Fruit fly (Drosophila melanogaster): Measurements from ENCODE around the gene CG3009.

Gene CG3009

DNA sequence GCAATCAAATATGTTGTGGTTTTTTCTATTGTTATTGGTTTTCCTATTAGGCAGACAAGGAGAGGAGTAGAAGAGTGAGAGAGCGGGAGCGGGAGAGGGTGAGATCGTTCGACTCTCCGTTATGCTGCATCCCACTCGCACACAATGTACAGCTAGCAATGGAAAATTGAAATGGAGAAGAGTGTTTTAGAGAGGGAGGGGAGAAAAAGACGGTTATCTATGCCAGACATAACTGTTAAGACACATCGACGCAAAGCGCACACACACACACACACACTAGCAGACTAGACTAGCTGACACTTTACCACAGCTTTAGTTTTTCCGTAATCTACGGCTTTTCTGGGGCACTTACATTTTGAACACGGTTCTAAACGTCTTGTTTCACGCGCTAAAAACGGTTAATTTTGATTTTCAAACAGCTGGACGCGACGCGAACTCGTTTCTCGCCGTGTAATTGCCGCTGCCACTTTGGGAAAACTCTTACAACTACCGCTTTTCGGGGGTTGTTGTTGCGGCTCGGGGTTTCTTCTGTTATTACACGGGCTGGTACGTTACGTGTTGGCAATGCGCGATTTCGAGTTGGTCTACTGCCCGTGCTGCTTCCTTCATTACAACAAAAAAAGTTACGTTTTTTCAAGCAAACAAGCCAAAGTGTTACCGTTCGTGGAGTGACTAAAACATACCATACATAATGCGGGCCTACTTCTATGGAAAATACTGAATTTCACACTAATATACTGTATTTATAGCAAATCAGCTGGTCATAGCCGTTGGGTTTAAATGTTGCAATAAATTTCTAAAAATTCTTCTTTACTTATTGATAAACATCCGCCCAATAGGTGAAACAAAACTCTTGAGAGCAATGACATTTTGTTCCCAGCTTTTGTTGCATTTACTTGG lies 12.7 kb upstream of the CG3009 start, which contains the start of gene fzr:
fzr (minus strand) TSS at position 625 of the 900 bp plus-strand sequence.
- TF ChIP-seq rn (GFP tag; IDR thresholded peaks at IDR 0.05) (no peak), CG8159 (tag; optimal IDR thresholded peaks at IDR 0.05) (no peak), D1 (tag; optimal IDR thresholded peaks at IDR 0.05) (no peak), CG14655 (GFP tag; optimal IDR thresholded peaks at IDR 0.05) (no peak), CG13204 (GFP tag; optimal IDR thresholded peaks at IDR 0.05) (no peak), CG4496 (GFP tag; IDR thresholded peaks at IDR 0.05) (peak; percentile 16; the same call in 1 of the 3 replicates)

DNA sequence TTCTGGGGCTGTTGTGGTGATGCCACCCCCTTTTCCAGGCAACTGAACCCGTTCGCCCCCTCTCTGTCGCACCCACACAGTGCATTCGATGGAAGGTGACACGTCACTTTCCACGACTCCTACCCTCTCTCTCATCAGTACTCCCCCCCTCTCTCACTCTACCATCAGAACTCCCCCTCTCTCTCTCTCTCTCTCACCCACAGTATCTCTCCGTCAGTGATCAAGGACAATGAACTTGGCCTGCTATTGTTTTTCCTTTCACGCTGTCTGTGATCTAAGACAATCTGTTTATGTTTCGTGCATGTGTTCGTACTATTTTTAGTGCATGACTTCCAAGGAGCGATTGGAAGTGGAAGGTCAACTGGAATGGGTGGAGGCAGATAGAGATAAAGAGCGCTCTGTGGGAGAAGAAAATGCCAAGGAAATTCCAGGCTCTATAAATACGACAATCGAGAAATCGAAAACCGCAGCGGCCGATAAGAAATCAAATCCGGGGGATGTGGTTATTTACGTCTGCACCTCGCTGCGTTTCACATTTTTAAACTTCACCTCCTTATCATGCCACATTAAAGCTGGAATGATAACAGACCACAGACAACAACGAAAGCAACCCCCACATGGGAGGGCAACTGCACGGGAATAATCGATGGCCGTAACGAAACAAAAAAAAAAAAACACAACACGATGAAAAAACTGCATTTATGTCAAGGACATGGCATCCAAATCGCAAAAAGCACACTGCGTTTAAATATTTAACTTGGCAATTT lies 11.8 kb upstream of the CG3009 start:
- TF ChIP-seq EcR (GFP tag; optimal IDR thresholded peaks at IDR 0.05) (peak; percentile 91), D1 (tag; optimal IDR thresholded peaks at IDR 0.05) (no peak)

DNA sequence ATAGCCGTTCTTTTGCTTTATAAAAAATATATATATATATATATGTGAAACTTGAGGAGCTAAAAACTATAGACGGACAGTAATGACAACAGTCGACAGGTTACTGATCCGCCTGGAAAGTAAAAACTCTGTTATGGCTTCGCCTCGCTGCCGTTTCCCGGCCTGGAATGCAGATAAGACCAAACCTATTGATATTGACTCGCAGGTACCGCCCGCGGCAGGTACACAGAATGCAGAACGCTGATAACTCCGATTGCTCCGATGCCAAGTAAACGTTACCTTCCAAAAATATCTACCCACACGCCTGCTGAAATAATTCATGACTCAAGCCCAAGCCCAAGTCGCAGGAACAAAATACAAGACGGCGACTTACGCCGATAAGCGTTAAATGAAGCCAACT lies 10.9 kb upstream of the CG3009 start:
- TF ChIP-seq CG4496 (GFP tag; IDR thresholded peaks at IDR 0.05), result peak; percentile 52; the same call in 1 of the 3 replicates
- no peak for TF ChIP-seq rn (GFP tag; IDR thresholded peaks at IDR 0.05)
- peak; percentile 1 for TF ChIP-seq Pif1B (GFP tag; optimal IDR thresholded peaks at IDR 0.05)
- TF ChIP-seq CG13204 (GFP tag; optimal IDR thresholded peaks at IDR 0.05), result no peak
- 0 out of 2 replicates have a peak, but pooled peaks have one; percentile 13 for TF ChIP-seq Ets98B (GFP tag; IDR thresholded peaks at IDR 0.05)

DNA sequence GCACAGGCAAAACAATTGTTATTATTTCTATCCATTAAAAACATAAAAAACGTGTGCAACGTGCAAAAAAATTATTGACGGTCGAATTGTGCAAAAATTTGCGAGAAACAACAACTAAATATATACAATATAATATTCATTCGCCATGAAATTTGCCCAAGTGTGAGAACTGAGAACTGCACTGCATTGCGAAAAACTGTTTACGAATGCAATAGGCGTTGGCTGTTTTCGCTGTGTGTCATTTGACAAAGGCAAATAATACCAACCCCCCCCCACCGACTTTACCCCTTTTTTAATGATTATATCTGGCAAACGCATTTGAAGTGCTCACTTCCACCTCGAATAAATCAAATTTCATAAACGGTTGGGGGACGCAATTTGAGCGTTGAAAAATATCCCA lies 8.6 kb upstream of the CG3009 start:
- TF ChIP-seq CG13204 (GFP tag; optimal IDR thresholded peaks at IDR 0.05), result no peak
- TF ChIP-seq CG32121 (GFP tag; IDR thresholded peaks at IDR 0.05), result no peak
- TF ChIP-seq CG34367 (tag; optimal IDR thresholded peaks at IDR 0.05), result no peak
- TF ChIP-seq Pif1A (GFP tag; optimal IDR thresholded peaks at IDR 0.05), result no peak
- TF ChIP-seq CG10348 (GFP tag; IDR thresholded peaks at IDR 0.05), result no peak
- TF ChIP-seq EcR (GFP tag; optimal IDR thresholded peaks at IDR 0.05), result no peak
- no peak for TF ChIP-seq CG12605 (GFP tag; IDR thresholded peaks at IDR 0.05)
- no peak for TF ChIP-seq CG15710 (tag; optimal IDR thresholded peaks at IDR 0.05)
- TF ChIP-seq CG9948 (tag; optimal IDR thresholded peaks at IDR 0.05), result no peak
- no peak for TF ChIP-seq gl (tag; optimal IDR thresholded peaks at IDR 0.05)
- TF ChIP-seq CG4496 (GFP tag; IDR thresholded peaks at IDR 0.05), result no peak
- TF ChIP-seq Ets98B (GFP tag; IDR thresholded peaks at IDR 0.05), result no peak
- no peak for TF ChIP-seq Pif1B (GFP tag; optimal IDR thresholded peaks at IDR 0.05)
- no peak for TF ChIP-seq CG8301 (tag; optimal IDR thresholded peaks at IDR 0.05)
- no peak for TF ChIP-seq CG8159 (tag; optimal IDR thresholded peaks at IDR 0.05)
- TF ChIP-seq fd96Ca (GFP tag; IDR thresholded peaks at IDR 0.05), result no peak
- TF ChIP-seq D1 (tag; optimal IDR thresholded peaks at IDR 0.05), result no peak

DNA sequence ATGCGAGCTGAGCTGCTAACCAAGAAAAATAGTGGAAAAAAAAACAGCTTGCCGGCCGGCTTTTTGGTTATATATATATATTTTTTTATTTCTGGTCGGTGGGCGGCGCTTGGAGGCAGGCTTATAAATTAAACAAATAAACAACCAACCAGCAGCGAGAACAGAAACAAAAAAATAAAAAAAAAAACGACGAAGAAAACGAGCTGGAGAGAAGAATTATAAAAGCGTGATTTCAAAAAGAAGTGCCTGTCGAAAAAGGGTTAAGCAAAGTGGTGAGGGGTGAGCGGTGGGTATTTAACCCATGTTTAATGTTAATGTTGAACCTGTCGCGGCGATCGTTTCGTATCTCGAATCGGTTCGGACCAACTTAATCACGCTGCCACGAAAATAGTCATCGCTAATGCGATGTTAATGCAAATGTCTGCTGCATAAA lies 4.7 kb upstream of the CG3009 start:
- peak; percentile 18 for TF ChIP-seq gl (tag; optimal IDR thresholded peaks at IDR 0.05)
- TF ChIP-seq CG15710 (tag; optimal IDR thresholded peaks at IDR 0.05), result no peak
- TF ChIP-seq EcR (GFP tag; optimal IDR thresholded peaks at IDR 0.05), result peak; percentile 53
- TF ChIP-seq CG34367 (tag; optimal IDR thresholded peaks at IDR 0.05), result no peak
- no peak for TF ChIP-seq CG14655 (GFP tag; optimal IDR thresholded peaks at IDR 0.05)
- TF ChIP-seq D1 (tag; optimal IDR thresholded peaks at IDR 0.05), result no peak
- TF ChIP-seq CG8159 (tag; optimal IDR thresholded peaks at IDR 0.05), result peak; percentile 22
- TF ChIP-seq Pif1A (GFP tag; optimal IDR thresholded peaks at IDR 0.05), result peak; percentile 17
- TF ChIP-seq Pif1B (GFP tag; optimal IDR thresholded peaks at IDR 0.05), result no peak
- no peak for TF ChIP-seq CG9948 (tag; optimal IDR thresholded peaks at IDR 0.05)
- no peak for TF ChIP-seq CG13204 (GFP tag; optimal IDR thresholded peaks at IDR 0.05)

DNA sequence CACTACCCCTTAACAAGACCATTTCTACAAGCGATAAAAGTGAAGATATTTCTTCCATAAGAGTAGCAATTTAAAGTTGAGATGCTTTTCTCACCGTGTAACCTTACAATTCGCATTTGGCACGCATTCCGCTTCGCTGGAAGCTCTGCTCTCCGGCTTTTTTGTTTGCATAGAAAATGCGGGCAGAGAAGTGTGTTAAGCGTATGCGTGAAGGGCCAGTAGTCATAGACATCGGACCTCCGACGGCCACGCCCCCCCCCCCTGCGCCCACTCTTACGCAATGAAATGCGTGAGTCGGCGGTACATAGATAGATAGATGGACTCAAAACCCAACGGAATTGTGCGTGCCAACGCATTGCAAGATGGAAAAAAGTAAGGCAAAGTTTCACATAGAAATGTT lies 2.9 kb upstream of the CG3009 start:
- no peak for TF ChIP-seq CG32121 (GFP tag; IDR thresholded peaks at IDR 0.05)
- peak; percentile 10; the same call in 1 of the 2 replicates for TF ChIP-seq Ets98B (GFP tag; IDR thresholded peaks at IDR 0.05)
- TF ChIP-seq CG34367 (tag; optimal IDR thresholded peaks at IDR 0.05), result no peak
- 0 out of 3 replicates have a peak, but pooled peaks have one; percentile 10 for TF ChIP-seq fd96Ca (GFP tag; IDR thresholded peaks at IDR 0.05)
- no peak for TF ChIP-seq CG9948 (tag; optimal IDR thresholded peaks at IDR 0.05)
- TF ChIP-seq D1 (tag; optimal IDR thresholded peaks at IDR 0.05), result no peak
- no peak for TF ChIP-seq CG8301 (tag; optimal IDR thresholded peaks at IDR 0.05)

DNA sequence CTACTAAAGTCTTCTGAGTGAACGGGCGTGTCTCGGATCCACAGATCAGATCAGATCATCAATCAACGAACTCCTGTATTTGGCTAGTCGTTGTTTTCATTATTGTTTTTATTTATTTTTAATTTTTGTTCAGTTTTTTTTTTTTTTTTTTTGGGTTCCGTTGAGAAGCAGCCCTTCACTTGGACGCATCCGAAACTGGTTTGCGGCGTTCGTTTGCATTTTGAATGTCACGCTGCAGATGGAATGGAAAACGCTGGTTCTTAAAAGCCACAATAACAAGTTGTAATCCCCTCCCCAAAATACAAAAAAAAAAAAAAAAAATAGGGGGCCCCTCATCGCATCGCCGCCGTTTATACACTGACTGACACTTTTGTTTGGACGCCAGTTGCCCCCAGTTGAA lies 2.4 kb downstream of the CG3009 start:
- TF ChIP-seq EcR (GFP tag; optimal IDR thresholded peaks at IDR 0.05) (peak; percentile 43), gl (tag; optimal IDR thresholded peaks at IDR 0.05) (peak; percentile 5), CG15710 (tag; optimal IDR thresholded peaks at IDR 0.05) (peak; percentile 8), Snoo (tag; optimal IDR thresholded peaks at IDR 0.05) (no peak), Pif1A (GFP tag; optimal IDR thresholded peaks at IDR 0.05) (peak; percentile 1), CG10348 (GFP tag; IDR thresholded peaks at IDR 0.05) (no peak), CG32121 (GFP tag; IDR thresholded peaks at IDR 0.05) (no peak), fd96Ca (GFP tag; IDR thresholded peaks at IDR 0.05) (no peak)

All from whole organism, pupa.